Fruit fly (Drosophila melanogaster): ENCODE measurements around the gene bero.

Gene bero

DNA sequence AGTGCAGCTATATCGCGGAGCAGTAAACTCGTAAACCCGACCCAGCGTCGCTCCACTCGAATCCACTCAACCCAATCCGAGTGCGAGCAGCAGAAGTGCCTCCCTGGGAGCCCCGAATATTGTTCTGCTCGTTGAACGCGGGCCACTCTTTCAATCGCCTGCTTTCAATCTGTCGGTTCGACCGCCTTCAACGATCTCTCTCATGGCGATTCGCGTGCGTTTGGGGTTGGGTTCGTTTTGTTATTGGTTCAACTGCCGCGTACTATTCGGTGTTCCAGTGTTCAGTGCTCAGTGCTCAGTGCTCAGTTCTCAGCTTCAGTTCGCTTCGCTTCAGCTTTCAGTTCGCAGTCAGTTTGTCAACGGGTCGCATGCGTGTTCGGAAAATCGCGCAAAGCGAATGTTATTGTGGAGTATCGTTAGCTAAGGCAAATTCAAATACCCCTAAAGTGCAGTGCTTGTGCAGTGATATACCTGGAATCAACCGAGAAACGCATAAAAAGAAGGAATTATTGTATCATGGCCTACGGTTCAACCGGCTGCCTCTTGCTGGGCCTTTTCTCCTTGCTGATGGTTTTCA is 17.9 kb upstream of the bero start, which contains the start of gene CG31676:
TSS of gene CG31676 (plus strand) at position 289 of the 577 bp plus-strand sequence.
- TF ChIP-seq sv (GFP tag; optimal IDR thresholded peaks at IDR 0.05) = no peak
- no peak for TF ChIP-seq jim (GFP tag; optimal IDR thresholded peaks at IDR 0.05)
- no peak for TF ChIP-seq Vsx2 (GFP tag; optimal IDR thresholded peaks at IDR 0.05; ENCODE audit: partially characterized antibody)
- TF ChIP-seq rgr (GFP tag; optimal IDR thresholded peaks at IDR 0.05) = no peak
- no peak for TF ChIP-seq GATAd (GFP tag; optimal IDR thresholded peaks at IDR 0.05)
- TF ChIP-seq CrebA (GFP tag; optimal IDR thresholded peaks at IDR 0.05; ENCODE audit: borderline replicate concordance) = no peak
- TF ChIP-seq pan (optimal IDR thresholded peaks at IDR 0.05) = no peak
- no peak for TF ChIP-seq sage (GFP tag; optimal IDR thresholded peaks at IDR 0.05)
- TF ChIP-seq dl (GFP tag; optimal IDR thresholded peaks at IDR 0.05; ENCODE audit: insufficient read depth in 1 of 2, partially characterized antibody in 2 of 2) = no peak
- TF ChIP-seq Jra (GFP tag; optimal IDR thresholded peaks at IDR 0.05) = no peak
- no peak for TF ChIP-seq Dfd (GFP tag; optimal IDR thresholded peaks at IDR 0.05)
- TF ChIP-seq Hr78 (GFP tag; optimal IDR thresholded peaks at IDR 0.05) = no peak
- TF ChIP-seq foxo (GFP tag; optimal IDR thresholded peaks at IDR 0.05) = no peak

DNA sequence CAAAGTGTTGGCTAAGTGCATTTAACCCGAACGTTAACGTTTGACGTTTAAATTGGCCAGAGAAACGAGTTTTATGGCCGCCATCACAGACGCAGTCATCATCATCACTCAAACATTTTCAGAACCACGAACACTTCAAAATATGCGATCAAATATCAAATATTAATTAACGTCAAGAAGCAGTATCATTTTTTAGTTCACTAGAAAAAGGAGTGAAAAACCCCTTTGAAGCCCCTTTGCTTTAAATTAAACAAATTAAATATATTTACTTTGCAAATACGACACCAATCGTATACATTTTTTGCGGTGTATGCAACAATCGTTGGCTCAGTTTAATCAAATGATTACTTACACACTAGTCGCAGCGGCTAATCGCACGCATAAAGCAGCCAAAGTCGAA is 14.1 kb upstream of the bero start:
- TF ChIP-seq Vsx2 (GFP tag; optimal IDR thresholded peaks at IDR 0.05; ENCODE audit: partially characterized antibody) (no peak), CrebA (GFP tag; optimal IDR thresholded peaks at IDR 0.05; ENCODE audit: borderline replicate concordance) (no peak), Hr78 (GFP tag; optimal IDR thresholded peaks at IDR 0.05) (no peak), fru (GFP tag; optimal IDR thresholded peaks at IDR 0.05) (no peak), Hnf4 (GFP tag; optimal IDR thresholded peaks at IDR 0.05) (no peak)

DNA sequence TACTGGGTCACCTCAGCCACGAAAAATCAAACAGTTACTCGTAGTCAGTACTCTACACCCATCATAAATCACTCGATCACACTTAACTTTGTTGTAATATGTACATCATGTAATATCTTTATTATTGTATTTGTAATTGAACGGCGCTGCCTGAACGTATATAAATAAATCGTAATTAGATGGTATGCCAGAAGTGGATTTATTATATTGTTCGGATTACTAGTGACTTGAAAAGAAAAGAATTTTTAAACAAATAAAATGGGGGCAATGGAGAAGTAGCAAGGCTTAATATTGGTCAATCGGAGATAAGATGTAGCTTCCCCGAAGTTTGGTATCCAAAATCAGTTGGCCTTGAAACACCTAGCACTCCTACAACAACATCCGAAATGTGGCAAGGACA is 9.5 kb upstream of the bero start, which contains the start of gene CG14402:
TSS of gene CG14402 (plus strand) at position 301 of the 400 bp plus-strand sequence.
- TF ChIP-seq woc (GFP tag; optimal IDR thresholded peaks at IDR 0.05) = no peak
- no peak for TF ChIP-seq HLH106 (tag; optimal IDR thresholded peaks at IDR 0.05)
- no peak for TF ChIP-seq Mio (GFP tag; optimal IDR thresholded peaks at IDR 0.05)
- TF ChIP-seq lola (GFP tag; optimal IDR thresholded peaks at IDR 0.05) = no peak
- no peak for TF ChIP-seq Hr78 (GFP tag; optimal IDR thresholded peaks at IDR 0.05)
- TF ChIP-seq ey (GFP tag; optimal IDR thresholded peaks at IDR 0.05) = no peak
- TF ChIP-seq pan (optimal IDR thresholded peaks at IDR 0.05) = no peak
- TF ChIP-seq dl (GFP tag; optimal IDR thresholded peaks at IDR 0.05; ENCODE audit: insufficient read depth in 1 of 2, partially characterized antibody in 2 of 2) = no peak
- no peak for TF ChIP-seq brk (GFP tag; optimal IDR thresholded peaks at IDR 0.05)
- TF ChIP-seq dsf (GFP tag; optimal IDR thresholded peaks at IDR 0.05; ENCODE audit: borderline replicate concordance) = no peak

DNA sequence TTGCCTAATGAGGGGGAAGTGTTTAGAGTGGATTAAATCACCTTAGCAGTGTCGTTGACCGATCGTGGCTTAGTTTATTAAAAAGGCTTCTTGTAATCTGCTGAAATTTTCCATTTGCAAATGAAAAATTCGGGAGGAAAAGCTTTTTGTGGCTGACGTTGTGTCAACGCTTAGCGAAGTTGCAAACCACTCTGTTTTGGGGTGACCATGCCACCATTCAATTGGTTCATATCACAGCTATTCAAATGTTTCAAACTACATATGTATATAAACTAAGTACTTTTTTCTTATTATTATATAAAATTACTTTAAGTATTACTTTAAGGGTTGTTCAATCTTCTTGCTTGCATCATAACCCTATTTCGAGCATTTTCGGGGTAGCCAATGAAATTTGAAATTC is 6.9 kb upstream of the bero start:
- TF ChIP-seq HLH106 (tag; optimal IDR thresholded peaks at IDR 0.05) (no peak), Hr83 (GFP tag; optimal IDR thresholded peaks at IDR 0.05; ENCODE audit: poor library complexity, severe bottlenecking) (no peak), usp (GFP tag; optimal IDR thresholded peaks at IDR 0.05) (no peak), h (GFP tag; optimal IDR thresholded peaks at IDR 0.05) (no peak)

DNA sequence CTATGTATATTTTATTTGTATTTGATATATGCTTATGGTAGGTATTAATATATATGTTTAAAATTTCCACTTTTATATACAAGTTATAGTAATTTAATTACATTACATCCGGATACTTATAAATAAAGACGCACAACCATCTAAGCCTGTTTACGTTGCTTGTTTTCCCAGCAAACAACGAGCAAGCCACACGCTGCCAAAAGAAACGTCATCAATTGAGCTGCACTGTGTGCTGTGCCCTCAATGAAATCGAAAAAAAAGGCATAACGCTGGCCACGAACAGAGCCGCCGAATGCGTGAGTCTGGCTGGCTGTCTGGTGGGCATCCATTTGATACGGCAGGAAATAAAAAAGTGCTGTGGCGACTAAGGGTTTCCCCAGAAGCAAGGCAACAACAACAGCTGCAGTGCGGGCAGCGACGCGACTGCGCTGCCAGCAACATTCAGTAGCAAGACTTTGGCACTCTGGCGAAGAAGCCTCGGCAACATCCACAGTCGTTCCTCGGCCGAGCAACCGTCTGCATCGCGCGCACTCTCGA is 6.3 kb upstream of the bero start, which contains the start of gene twit:
TSS of gene twit (plus strand) at position 487 of the 537 bp plus-strand sequence.
- TF ChIP-seq Hr78 (GFP tag; optimal IDR thresholded peaks at IDR 0.05) (no peak), dsf (GFP tag; optimal IDR thresholded peaks at IDR 0.05; ENCODE audit: borderline replicate concordance) (no peak), CG32264 (GFP tag; optimal IDR thresholded peaks at IDR 0.05) (no peak), HLH106 (tag; optimal IDR thresholded peaks at IDR 0.05) (no peak), Rel (GFP tag; optimal IDR thresholded peaks at IDR 0.05) (no peak), Rel (tag; optimal IDR thresholded peaks at IDR 0.05) (no peak), sage (GFP tag; optimal IDR thresholded peaks at IDR 0.05) (no peak), Vsx2 (GFP tag; optimal IDR thresholded peaks at IDR 0.05; ENCODE audit: partially characterized antibody) (no peak), Hr83 (GFP tag; optimal IDR thresholded peaks at IDR 0.05; ENCODE audit: poor library complexity, severe bottlenecking) (no peak), GATAd (GFP tag; optimal IDR thresholded peaks at IDR 0.05) (no peak), h (GFP tag; optimal IDR thresholded peaks at IDR 0.05) (no peak), rgr (GFP tag; optimal IDR thresholded peaks at IDR 0.05) (no peak), woc (GFP tag; optimal IDR thresholded peaks at IDR 0.05) (no peak), psq (GFP tag; optimal IDR thresholded peaks at IDR 0.05) (no peak)
